Fruit fly (Drosophila melanogaster) whole organism, embryonic: Measurements from ENCODE around the gene fwd.

Experiments used
- Awh ChIP-seq: fragments of 200-800 bp; sonication (Bioruptor generic); IDR thresholded peaks from 2 replicates; pipeline ENCODE4, ENCODE4 v1.3.6; 2022; ENCODE audit warnings: missing biosample characterization, missing genetic modification characterization
- Bdp1 ChIP-seq: fragments of 200-800 bp; sonication (Bioruptor generic); optimal IDR thresholded peaks from 3 replicates; lab custom pipeline; 2016; ENCODE audit warnings: missing biosample characterization, missing genetic modification characterization
- Bteb2 ChIP-seq: fragments of 200-800 bp; sonication (Bioruptor generic); optimal IDR thresholded peaks from 2 replicates; lab custom pipeline; 2016; ENCODE audit warnings: missing biosample characterization, missing genetic modification characterization
- CG12155 ChIP-seq: fragments of 200-800 bp; sonication (Bioruptor generic); optimal IDR thresholded peaks from 3 replicates; lab custom pipeline; 2016; ENCODE audit warnings: missing biosample characterization, missing genetic modification characterization
- CG12391 ChIP-seq: fragments of 200-800 bp; sonication (Bioruptor generic); optimal IDR thresholded peaks from 3 replicates; lab custom pipeline; 2018; ENCODE audit warnings: missing biosample characterization, mild to moderate bottlenecking, missing genetic modification characterization, moderate library complexity
- CG1602 ChIP-seq: fragments of 200-800 bp; sonication (Bioruptor generic); optimal IDR thresholded peaks from 3 replicates; lab custom pipeline; 2016; ENCODE audit warnings: missing biosample characterization, missing genetic modification characterization
- CG33213 ChIP-seq: fragments of 200-800 bp; sonication (Bioruptor generic); optimal IDR thresholded peaks from 3 replicates; lab custom pipeline; 2016; ENCODE audit warnings: missing biosample characterization, missing genetic modification characterization
- CG34376 ChIP-seq: fragments of 200-800 bp; sonication (Bioruptor generic); optimal IDR thresholded peaks from 2 replicates; lab custom pipeline; 2018; ENCODE audit warnings: missing biosample characterization, mild to moderate bottlenecking, missing genetic modification characterization
- CG4282 ChIP-seq: fragments of 200-800 bp; sonication (Bioruptor generic); optimal IDR thresholded peaks from 2 replicates; lab custom pipeline; 2016; ENCODE audit warnings: missing biosample characterization, missing genetic modification characterization
- CG6765 ChIP-seq: fragments of 200-800 bp; sonication (Bioruptor generic); optimal IDR thresholded peaks from 3 replicates; lab custom pipeline; 2017; ENCODE audit warnings: missing biosample characterization, mild to moderate bottlenecking, missing genetic modification characterization
- CG7271 ChIP-seq: fragments of 200-800 bp; sonication (Bioruptor generic); optimal IDR thresholded peaks from 2 replicates; lab custom pipeline; 2018; ENCODE audit warnings: missing biosample characterization, mild to moderate bottlenecking, missing genetic modification characterization, moderate library complexity
- CG7839 ChIP-seq: fragments of 200-800 bp; sonication (Bioruptor generic); optimal IDR thresholded peaks from 3 replicates; lab custom pipeline; 2018; ENCODE audit warnings: missing biosample characterization, mild to moderate bottlenecking, missing genetic modification characterization, moderate library complexity
- Chrac-16 ChIP-seq: fragments of 200-800 bp; sonication (Bioruptor generic); optimal IDR thresholded peaks from 3 replicates; lab custom pipeline; 2016; ENCODE audit warnings: missing biosample characterization, missing genetic modification characterization
- Dbx ChIP-seq: fragments of 200-800 bp; sonication (Bioruptor generic); IDR thresholded peaks from 3 replicates; pipeline ENCODE4 v1.3.6; 2022; ENCODE audit warnings: missing biosample characterization, missing genetic modification characterization
- Dref ChIP-seq: fragments of 200-800 bp; sonication (Bioruptor generic); IDR thresholded peaks from 2 replicates; pipeline ENCODE4 v1.3.6; 2022; ENCODE audit warnings: missing biosample characterization, missing genetic modification characterization
- Fer2 ChIP-seq: fragments of 200-800 bp; sonication (Bioruptor generic); optimal IDR thresholded peaks from 2 replicates; lab custom pipeline; 2018; ENCODE audit warnings: missing biosample characterization, mild to moderate bottlenecking, missing genetic modification characterization, moderate library complexity
- HmgD ChIP-seq: fragments of 200-800 bp; sonication (Bioruptor generic); optimal IDR thresholded peaks from 3 replicates; lab custom pipeline; 2016; ENCODE audit warnings: missing biosample characterization, missing genetic modification characterization
- MTF-1 ChIP-seq: fragments of 200-800 bp; sonication (Bioruptor generic); optimal IDR thresholded peaks from 2 replicates; lab custom pipeline; 2018; ENCODE audit warnings: missing biosample characterization, mild to moderate bottlenecking, missing genetic modification characterization, borderline replicate concordance
- Meics ChIP-seq: fragments of 200-800 bp; sonication (Bioruptor generic); optimal IDR thresholded peaks from 2 replicates; lab custom pipeline; 2017; ENCODE audit warnings: missing biosample characterization, mild to moderate bottlenecking, missing genetic modification characterization
- NC2α ChIP-seq: fragments of 200-800 bp; sonication (Bioruptor generic); optimal IDR thresholded peaks from 2 replicates; lab custom pipeline; 2016; ENCODE audit warnings: missing biosample characterization, missing genetic modification characterization
- Oaz ChIP-seq: fragments of 200-800 bp; sonication (Bioruptor generic); IDR thresholded peaks from 2 replicates; pipeline ENCODE4 v1.3.6; 2022; ENCODE audit warnings: missing biosample characterization, missing genetic modification characterization
- Opbp ChIP-seq: fragments of 200-800 bp; sonication (Bioruptor generic); IDR thresholded peaks from 3 replicates; pipeline ENCODE4 v1.3.6; 2022; ENCODE audit warnings: missing biosample characterization, missing genetic modification characterization; ENCODE audit not compliant: partially characterized antibody
- PHDP ChIP-seq: fragments of 200-800 bp; sonication (Bioruptor generic); optimal IDR thresholded peaks from 3 replicates; lab custom pipeline; 2018; ENCODE audit warnings: missing biosample characterization, mild to moderate bottlenecking, missing genetic modification characterization, moderate library complexity
- Ravus ChIP-seq: fragments of 200-800 bp; sonication (Bioruptor generic); IDR thresholded peaks from 2 replicates; pipeline ENCODE4 v1.3.6; 2022; ENCODE audit warnings: missing biosample characterization, missing genetic modification characterization
- Sin3A ChIP-seq: fragments of >200 bp; optimal IDR thresholded peaks from 2 replicates; lab custom pipeline; 2018
- Taf1 ChIP-seq: fragments of 200-800 bp; sonication (Bioruptor generic); IDR thresholded peaks from 2 replicates; pipeline ENCODE4 v1.3.6; 2022; ENCODE audit warnings: missing biosample characterization, missing genetic modification characterization
- Vsx1 ChIP-seq: fragments of 200-800 bp; sonication (Bioruptor generic); optimal IDR thresholded peaks from 2 replicates; lab custom pipeline; 2017; ENCODE audit warnings: missing biosample characterization, mild to moderate bottlenecking, missing genetic modification characterization, missing genetic modification reagents
- bab2 ChIP-seq: fragments of 200-800 bp; sonication (Bioruptor generic); optimal IDR thresholded peaks from 2 replicates; lab custom pipeline; 2016; ENCODE audit warnings: missing biosample characterization, missing genetic modification characterization
- bbx ChIP-seq: fragments of 200-800 bp; sonication (Bioruptor generic); IDR thresholded peaks from 2 replicates; pipeline ENCODE4 v1.3.6; 2022; ENCODE audit warnings: missing biosample characterization, missing genetic modification characterization; ENCODE audit not compliant: partially characterized antibody
- btn ChIP-seq: fragments of 200-800 bp; sonication (Bioruptor generic); optimal IDR thresholded peaks from 2 replicates; lab custom pipeline; 2016; ENCODE audit warnings: missing biosample characterization, missing genetic modification characterization
- cato ChIP-seq: fragments of 200-800 bp; sonication (Bioruptor generic); optimal IDR thresholded peaks from 2 replicates; lab custom pipeline; 2016; ENCODE audit warnings: missing biosample characterization, missing genetic modification characterization, borderline replicate concordance
- ci ChIP-seq: fragments of 200-800 bp; sonication (Bioruptor generic); IDR thresholded peaks from 3 replicates; pipeline ENCODE4 v1.3.6; 2022; ENCODE audit warnings: missing biosample characterization, missing genetic modification characterization
- eyg ChIP-seq: fragments of 200-800 bp; sonication (Bioruptor generic); optimal IDR thresholded peaks from 3 replicates; lab custom pipeline; 2016; ENCODE audit warnings: missing biosample characterization, missing genetic modification characterization
- gcm ChIP-seq: fragments of 200-800 bp; sonication (Bioruptor generic); optimal IDR thresholded peaks from 2 replicates; lab custom pipeline; 2019; ENCODE audit warnings: missing biosample characterization, mild to moderate bottlenecking, missing genetic modification characterization, moderate library complexity
- grn ChIP-seq: fragments of 200-800 bp; sonication (Bioruptor generic); optimal IDR thresholded peaks from 3 replicates; lab custom pipeline; 2017; ENCODE audit warnings: missing biosample characterization, missing genetic modification characterization
- gt ChIP-seq: fragments of 200-800 bp; sonication (Bioruptor generic); IDR thresholded peaks from 2 replicates; pipeline ENCODE4 v1.3.6; 2022; ENCODE audit warnings: missing biosample characterization, missing genetic modification characterization
- inv ChIP-seq: fragments of 200-800 bp; sonication (Bioruptor generic); IDR thresholded peaks from 2 replicates; pipeline ENCODE4 v1.3.6; 2022; ENCODE audit warnings: missing biosample characterization, missing genetic modification characterization; ENCODE audit not compliant: partially characterized antibody
- kay ChIP-seq: fragments of 200-800 bp; sonication (Bioruptor generic); optimal IDR thresholded peaks from 2 replicates; lab custom pipeline; 2016; ENCODE audit warnings: missing biosample characterization, missing genetic modification characterization
- lab ChIP-seq: fragments of 200-800 bp; sonication (Bioruptor generic); optimal IDR thresholded peaks from 3 replicates; lab custom pipeline; 2017; ENCODE audit warnings: missing biosample characterization, missing genetic modification characterization, mild to moderate bottlenecking, moderate library complexity, missing genetic modification reagents
- lov ChIP-seq, 2 experiments: fragments of 200-800 bp in 1 of 2; fragments of >200 bp in 1 of 2; sonication (Bioruptor generic) in 1 of 2; IDR thresholded peaks in 1 of 2; optimal IDR thresholded peaks in 1 of 2; 2 replicates in 1 of 2; 3 replicates in 1 of 2; pipeline versions ENCODE4 v1.3.6 to Lab custom; 2017 to 2022; ENCODE audit warnings: missing biosample characterization in 1 of 2, missing genetic modification characterization in 1 of 2
- peb ChIP-seq: fragments of 200-800 bp; sonication (Bioruptor generic); IDR thresholded peaks from 2 replicates; pipeline ENCODE4 v1.3.6; 2022; ENCODE audit warnings: missing biosample characterization, missing genetic modification characterization
- slbo ChIP-seq: fragments of 200-800 bp; sonication (Bioruptor generic); IDR thresholded peaks from 2 replicates; pipeline ENCODE4 v1.3.6; 2022; ENCODE audit warnings: missing biosample characterization, missing genetic modification characterization
- ssp ChIP-seq: fragments of 200-800 bp; sonication (Bioruptor generic); IDR thresholded peaks from 2 replicates; pipeline ENCODE4 v1.3.6; 2022; ENCODE audit warnings: missing biosample characterization, missing genetic modification characterization
- stc ChIP-seq: fragments of 200-800 bp; sonication (Bioruptor generic); IDR thresholded peaks from 2 replicates; pipeline ENCODE4 v1.3.6; 2022; ENCODE audit warnings: missing biosample characterization, missing genetic modification characterization
- tap ChIP-seq: fragments of 200-800 bp; optimal IDR thresholded peaks from 3 replicates; lab custom pipeline; 2019; ENCODE audit warnings: missing biosample characterization, mild to moderate bottlenecking, missing genetic modification characterization, moderate library complexity
- vnd ChIP-seq: fragments of 200-800 bp; sonication (Bioruptor generic); IDR thresholded peaks from 3 replicates; pipeline ENCODE4 v1.3.6; 2022; ENCODE audit warnings: missing biosample characterization, missing genetic modification characterization; ENCODE audit not compliant: partially characterized antibody
- zen2 ChIP-seq: fragments of 200-800 bp; sonication (Bioruptor generic); IDR thresholded peaks from 3 replicates; pipeline ENCODE4 v1.3.6; 2022; ENCODE audit warnings: missing biosample characterization, missing genetic modification characterization; ENCODE audit not compliant: partially characterized antibody
- zfh1 ChIP-seq: fragments of 200-800 bp; sonication (Bioruptor generic); IDR thresholded peaks from 3 replicates; pipeline ENCODE4 v1.3.6; 2022; ENCODE audit warnings: missing biosample characterization, missing genetic modification characterization

The fwd gene

DNA sequence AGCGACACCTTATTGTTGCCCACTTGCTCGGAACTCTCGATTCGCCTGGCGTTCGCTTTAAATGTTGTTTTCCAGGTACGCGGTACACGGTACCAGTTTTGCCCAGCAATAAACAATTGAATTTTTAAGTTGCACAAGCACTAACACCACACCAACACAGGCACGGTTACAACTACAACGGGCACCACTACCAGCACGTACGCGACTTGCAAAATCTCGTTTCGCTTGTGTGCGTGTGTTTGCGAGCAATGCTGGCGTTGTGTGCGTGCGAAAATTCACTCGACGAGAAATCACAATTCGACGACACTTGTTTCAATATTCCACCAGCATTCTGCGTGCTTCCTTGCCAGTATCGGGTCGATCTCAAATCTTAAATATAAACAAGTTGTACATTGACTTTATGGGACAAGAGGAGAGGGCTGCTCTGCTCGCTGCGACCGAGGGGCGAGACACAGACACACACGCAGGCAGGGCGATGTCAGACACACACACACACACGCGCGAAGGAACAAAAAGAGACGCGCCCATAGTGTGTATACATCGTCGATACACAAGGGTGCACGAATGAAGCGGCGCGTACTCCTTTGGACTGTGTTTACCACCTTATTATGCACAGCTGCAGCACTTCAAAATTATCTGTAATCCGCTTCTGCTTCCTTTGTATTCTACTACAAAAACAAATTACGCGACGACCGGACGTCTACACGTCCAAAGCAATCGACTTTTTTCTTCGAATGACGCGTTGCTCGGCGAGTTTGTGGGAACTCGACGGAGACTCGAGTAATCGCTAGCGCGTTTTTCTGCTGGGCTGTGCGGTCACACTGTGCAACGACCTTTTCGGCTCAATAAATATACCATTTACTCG lies at the start of gene fwd:
fwd (minus strand) TSS at position 740 of the 865 bp plus-strand sequence.
- TF ChIP-seq Dbx (GFP tag; lab: Robert Waterston, UW) (peak; percentile 40; the same call in 1 of the 3 replicates), peb (GFP tag; lab: Robert Waterston, UW) (no peak), ssp (GFP tag; lab: Robert Waterston, UW) (peak; percentile 15; the same call in 1 of the 2 replicates), CG34376 (GFP tag; lab: Kevin White, UChicago) (peak; percentile 21), Fer2 (no peak), CG12391 (tag; lab: Kevin White, UChicago) (peak; percentile 62), zfh1 (0 out of 3 replicates have a peak, but pooled peaks have one; percentile 12), gcm (GFP tag; lab: Kevin White, UChicago) (no peak), lab (no peak), CG33213 (GFP tag; lab: Kevin White, UChicago) (peak; percentile 68), HmgD (GFP tag; lab: Kevin White, UChicago) (peak; percentile 85), Oaz (no peak), slbo (GFP tag; lab: Robert Waterston, UW) (peak; percentile 15; the same call in 1 of the 2 replicates), Bdp1 (GFP tag; lab: Kevin White, UChicago) (no peak), gt (no peak), Bteb2 (GFP tag; lab: Kevin White, UChicago) (no peak), btn (GFP tag; lab: Kevin White, UChicago) (no peak), CG7271 (tag; lab: Kevin White, UChicago) (peak; percentile 77), Ravus (GFP tag; lab: Robert Waterston, UW) (no peak), eyg (no peak), Vsx1 (no peak), Meics (GFP tag; lab: Kevin White, UChicago) (peak; percentile 14), stc (GFP tag; lab: Robert Waterston, UW) (no peak), CG12155 (peak; percentile 100), NC2α (GFP tag; lab: Kevin White, UChicago) (peak; percentile 2), vnd (0 out of 3 replicates have a peak, but pooled peaks have one; percentile 11), CG6765 (peak; percentile 28), CG1602 (GFP tag; lab: Kevin White, UChicago) (no peak), CG7839 (tag; lab: Kevin White, UChicago) (peak; percentile 40), MTF-1 (no peak), bbx (GFP tag; lab: Robert Waterston, UW) (no peak), Dref (GFP tag; lab: Robert Waterston, UW) (peak; percentile 49), cato (GFP tag; lab: Kevin White, UChicago) (no peak), Awh (GFP tag; lab: Robert Waterston, UW) (no peak; the same call in 1 of the 2 replicates), tap (tag; lab: Kevin White, UChicago) (peak; percentile 46), inv (GFP tag; lab: Robert Waterston, UW) (no peak; the same call in 1 of the 2 replicates), PHDP (tag; lab: Kevin White, UChicago) (no peak), Chrac-16 (no peak), lov (optimal IDR thresholded peaks at IDR 0.05; lab: Kevin White, UChicago) (no peak), lov (GFP tag; IDR thresholded peaks at IDR 0.05; lab: Robert Waterston, UW) (no peak), zen2 (no peak), CG4282 (GFP tag; lab: Kevin White, UChicago) (peak; percentile 63), ci (GFP tag; lab: Robert Waterston, UW) (peak; percentile 72; the same call in 1 of the 3 replicates), bab2 (GFP tag; lab: Kevin White, UChicago) (no peak), Opbp (GFP tag; lab: Robert Waterston, UW) (peak; percentile 56; the same call in 2 of the 3 replicates), Sin3A (peak; percentile 66), grn (no peak), Taf1 (GFP tag; lab: Robert Waterston, UW) (no peak), kay (peak; percentile 63)
